Fruit fly (Drosophila melanogaster) whole organism, prepupa: ENCODE results near the gene AGO2.

Experiments
- Blimp-1 ChIP-seq: fragments of 200-800 bp; sonication (Bioruptor generic); optimal IDR thresholded peaks from 3 replicates; lab custom pipeline; 2017; ENCODE audit warnings: missing biosample characterization, missing genetic modification characterization, mild to moderate bottlenecking, moderate library complexity, missing genetic modification reagents
- CG3032 ChIP-seq: fragments of 200-800 bp; optimal IDR thresholded peaks from 2 replicates; lab custom pipeline; 2019; ENCODE audit warnings: missing biosample characterization, mild to moderate bottlenecking, missing genetic modification characterization, moderate library complexity
- CG6808 ChIP-seq: fragments of 200-800 bp; sonication (Bioruptor generic); optimal IDR thresholded peaks from 3 replicates; lab custom pipeline; 2017; ENCODE audit warnings: missing biosample characterization, missing genetic modification characterization, mild to moderate bottlenecking, moderate library complexity, missing genetic modification reagents
- Hr39 ChIP-seq: fragments of 200-800 bp; sonication (Bioruptor generic); optimal IDR thresholded peaks from 2 replicates; lab custom pipeline; 2016; ENCODE audit warnings: missing biosample characterization, missing genetic modification characterization
- lz ChIP-seq: fragments of 200-800 bp; sonication (Bioruptor generic); optimal IDR thresholded peaks from 3 replicates; lab custom pipeline; 2016; ENCODE audit warnings: missing biosample characterization, missing genetic modification characterization

- TF ChIP-seq CG6808 (GFP tag; lab: Kevin White, UChicago) = no peak
- TF ChIP-seq CG3032 (tag; lab: Kevin White, UChicago) = peak; percentile 91
- no peak for TF ChIP-seq Hr39 (GFP tag; lab: Kevin White, UChicago)
- TF ChIP-seq lz (GFP tag; lab: Kevin White, UChicago) = peak; percentile 81
- no peak for TF ChIP-seq Blimp-1 (GFP tag; lab: Kevin White, UChicago)
These were observed 26.6 kb downstream of the AGO2 start, which contains the start of the genes mrn and CG12301 for dm6 chr3L:15580487-15580886.
